Fruit fly (Drosophila melanogaster): ENCODE data around the gene CG6999.

CG6999 gene

dm6 chrX:9044857-9045256, 43.3 kb upstream of the CG6999 start:
- no peak for TF ChIP-seq CG17806 (tag; optimal IDR thresholded peaks at IDR 0.05)
- TF ChIP-seq CG4496 (GFP tag; IDR thresholded peaks at IDR 0.05) = no peak

dm6 chrX:9046383-9046941, 41.7 kb upstream of the CG6999 start:
- TF ChIP-seq fd96Ca (GFP tag; IDR thresholded peaks at IDR 0.05) (no peak), Pif1B (GFP tag; optimal IDR thresholded peaks at IDR 0.05) (no peak), CG9948 (tag; optimal IDR thresholded peaks at IDR 0.05) (peak; percentile 59), CG32121 (GFP tag; IDR thresholded peaks at IDR 0.05) (no peak), CG4496 (GFP tag; IDR thresholded peaks at IDR 0.05) (0 out of 3 replicates have a peak, but pooled peaks have one; percentile 14), CG17806 (tag; optimal IDR thresholded peaks at IDR 0.05) (peak; percentile 50), rn (GFP tag; IDR thresholded peaks at IDR 0.05) (no peak), Ets98B (GFP tag; IDR thresholded peaks at IDR 0.05) (no peak), Pif1A (GFP tag; optimal IDR thresholded peaks at IDR 0.05) (peak; percentile 39), Snoo (tag; optimal IDR thresholded peaks at IDR 0.05) (no peak), CG15710 (tag; optimal IDR thresholded peaks at IDR 0.05) (peak; percentile 32), CG12605 (GFP tag; IDR thresholded peaks at IDR 0.05) (no peak), CG34367 (tag; optimal IDR thresholded peaks at IDR 0.05) (peak; percentile 31), CG10348 (GFP tag; IDR thresholded peaks at IDR 0.05) (no peak), CG8159 (tag; optimal IDR thresholded peaks at IDR 0.05) (peak; percentile 55), CG8301 (tag; optimal IDR thresholded peaks at IDR 0.05) (no peak), CG14655 (GFP tag; optimal IDR thresholded peaks at IDR 0.05) (peak; percentile 19), gl (tag; optimal IDR thresholded peaks at IDR 0.05) (no peak), EcR (GFP tag; optimal IDR thresholded peaks at IDR 0.05) (no peak), D1 (tag; optimal IDR thresholded peaks at IDR 0.05) (no peak), CG13204 (GFP tag; optimal IDR thresholded peaks at IDR 0.05) (no peak)

dm6 chrX:9046986-9047385, 41.2 kb upstream of the CG6999 start:
- TF ChIP-seq CG9948 (tag; optimal IDR thresholded peaks at IDR 0.05) (peak; percentile 56), CG17806 (tag; optimal IDR thresholded peaks at IDR 0.05) (peak; percentile 60), rn (GFP tag; IDR thresholded peaks at IDR 0.05) (peak; percentile 66; the same call in 1 of the 2 replicates), CG8159 (tag; optimal IDR thresholded peaks at IDR 0.05) (peak; percentile 55), CG13204 (GFP tag; optimal IDR thresholded peaks at IDR 0.05) (no peak), Snoo (tag; optimal IDR thresholded peaks at IDR 0.05) (no peak), CG34367 (tag; optimal IDR thresholded peaks at IDR 0.05) (peak; percentile 54), Pif1B (GFP tag; optimal IDR thresholded peaks at IDR 0.05) (no peak), D1 (tag; optimal IDR thresholded peaks at IDR 0.05) (no peak), CG12605 (GFP tag; IDR thresholded peaks at IDR 0.05) (peak; percentile 73), CG10348 (GFP tag; IDR thresholded peaks at IDR 0.05) (peak; percentile 52), CG14655 (GFP tag; optimal IDR thresholded peaks at IDR 0.05) (peak; percentile 67), CG4496 (GFP tag; IDR thresholded peaks at IDR 0.05) (peak; percentile 93), gl (tag; optimal IDR thresholded peaks at IDR 0.05) (no peak), Ets98B (GFP tag; IDR thresholded peaks at IDR 0.05) (peak; percentile 89), CG8301 (tag; optimal IDR thresholded peaks at IDR 0.05) (peak; percentile 64), CG15710 (tag; optimal IDR thresholded peaks at IDR 0.05) (peak; percentile 67), EcR (GFP tag; optimal IDR thresholded peaks at IDR 0.05) (no peak), fd96Ca (GFP tag; IDR thresholded peaks at IDR 0.05) (peak; percentile 91), Pif1A (GFP tag; optimal IDR thresholded peaks at IDR 0.05) (peak; percentile 16), CG32121 (GFP tag; IDR thresholded peaks at IDR 0.05) (peak; percentile 87)

- TF ChIP-seq CG10348 (GFP tag; IDR thresholded peaks at IDR 0.05) = no peak
- peak; percentile 96 for TF ChIP-seq CG13204 (GFP tag; optimal IDR thresholded peaks at IDR 0.05)
- TF ChIP-seq CG34367 (tag; optimal IDR thresholded peaks at IDR 0.05) = peak; percentile 84
- TF ChIP-seq CG4496 (GFP tag; IDR thresholded peaks at IDR 0.05) = peak; percentile 78; the same call in 2 of the 3 replicates
- peak; percentile 88 for TF ChIP-seq CG14655 (GFP tag; optimal IDR thresholded peaks at IDR 0.05)
- peak; percentile 94 for TF ChIP-seq CG8159 (tag; optimal IDR thresholded peaks at IDR 0.05)
- TF ChIP-seq Pif1A (GFP tag; optimal IDR thresholded peaks at IDR 0.05) = peak; percentile 76
- peak; percentile 86 for TF ChIP-seq CG17806 (tag; optimal IDR thresholded peaks at IDR 0.05)
- no peak for TF ChIP-seq Ets98B (GFP tag; IDR thresholded peaks at IDR 0.05)
- TF ChIP-seq rn (GFP tag; IDR thresholded peaks at IDR 0.05) = 0 out of 2 replicates have a peak, but pooled peaks have one; percentile 19
- TF ChIP-seq CG9948 (tag; optimal IDR thresholded peaks at IDR 0.05) = peak; percentile 90
- TF ChIP-seq CG12605 (GFP tag; IDR thresholded peaks at IDR 0.05) = peak; percentile 62; the same call in 1 of the 2 replicates
- TF ChIP-seq EcR (GFP tag; optimal IDR thresholded peaks at IDR 0.05) = peak; percentile 78
- peak; percentile 31 for TF ChIP-seq gl (tag; optimal IDR thresholded peaks at IDR 0.05)
- peak; percentile 92 for TF ChIP-seq CG15710 (tag; optimal IDR thresholded peaks at IDR 0.05)
- TF ChIP-seq CG8301 (tag; optimal IDR thresholded peaks at IDR 0.05) = peak; percentile 83
- TF ChIP-seq Pif1B (GFP tag; optimal IDR thresholded peaks at IDR 0.05) = peak; percentile 72
- TF ChIP-seq CG32121 (GFP tag; IDR thresholded peaks at IDR 0.05) = peak; percentile 57; the same call in 1 of the 2 replicates
- TF ChIP-seq D1 (tag; optimal IDR thresholded peaks at IDR 0.05) = peak; percentile 75
- peak; percentile 52; the same call in 1 of the 3 replicates for TF ChIP-seq fd96Ca (GFP tag; IDR thresholded peaks at IDR 0.05)
- peak; percentile 60 for TF ChIP-seq Snoo (tag; optimal IDR thresholded peaks at IDR 0.05)
Measured at dm6 chrX:9047725-9048384, 40.3 kb upstream of the CG6999 start.

dm6 chrX:9048385-9048750, 39.8 kb upstream of the CG6999 start:
- TF ChIP-seq CG9948 (tag; optimal IDR thresholded peaks at IDR 0.05) (peak; percentile 28), Ets98B (GFP tag; IDR thresholded peaks at IDR 0.05) (no peak), Snoo (tag; optimal IDR thresholded peaks at IDR 0.05) (no peak), CG8301 (tag; optimal IDR thresholded peaks at IDR 0.05) (peak; percentile 22), CG34367 (tag; optimal IDR thresholded peaks at IDR 0.05) (no peak), CG13204 (GFP tag; optimal IDR thresholded peaks at IDR 0.05) (no peak), CG4496 (GFP tag; IDR thresholded peaks at IDR 0.05) (no peak), CG15710 (tag; optimal IDR thresholded peaks at IDR 0.05) (peak; percentile 20), CG14655 (GFP tag; optimal IDR thresholded peaks at IDR 0.05) (peak; percentile 38), CG17806 (tag; optimal IDR thresholded peaks at IDR 0.05) (peak; percentile 27), CG10348 (GFP tag; IDR thresholded peaks at IDR 0.05) (no peak), gl (tag; optimal IDR thresholded peaks at IDR 0.05) (no peak), CG8159 (tag; optimal IDR thresholded peaks at IDR 0.05) (peak; percentile 40)

All from whole organism, pupa.